Fruit fly (Drosophila melanogaster): ENCODE results near the gene atk.
A peak's percentile ranks its signal among the peaks of the same experiment; 100 is the strongest.

atk gene

DNA sequence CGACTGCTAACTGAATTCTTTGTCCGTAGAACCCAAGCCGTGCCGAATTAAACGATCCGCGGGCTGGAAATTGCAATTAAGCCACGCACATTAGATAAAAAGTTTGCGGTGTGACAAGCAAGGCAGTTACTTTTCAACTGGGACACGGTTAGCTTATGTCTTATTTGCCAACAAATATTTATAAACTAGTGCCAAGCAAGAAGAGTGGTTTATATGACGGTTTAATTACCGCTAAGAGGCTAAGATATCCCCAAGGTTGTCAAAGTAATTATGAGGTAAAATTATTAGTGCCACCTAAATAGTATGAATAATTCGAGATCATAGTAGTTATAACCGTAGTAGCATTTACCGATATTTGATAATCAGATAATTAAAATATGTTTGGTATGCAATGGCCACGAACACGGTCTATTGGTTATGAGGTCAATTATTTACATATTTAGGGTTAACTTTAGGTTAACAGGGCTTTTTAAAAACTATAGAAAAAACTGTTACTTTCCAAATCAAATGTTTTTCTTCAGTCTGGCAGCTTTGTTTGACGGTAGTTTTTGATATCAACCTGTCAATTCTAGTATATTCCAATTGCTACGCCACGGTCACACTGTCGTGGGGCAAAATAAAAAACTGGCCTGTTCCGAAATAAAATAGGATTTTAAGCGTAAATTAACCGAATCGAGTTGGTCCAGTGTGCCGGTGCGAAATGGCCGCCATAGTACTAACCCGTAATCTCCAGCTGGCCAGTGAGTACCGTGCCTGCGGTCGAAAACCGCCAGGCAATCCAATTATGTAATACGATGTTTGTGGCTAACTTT, 30.3 kb upstream of the atk start, which contains the start of gene ZnT77C (continued):
- TF ChIP-seq Fer3 (tag; optimal IDR thresholded peaks at IDR 0.05) (no peak), Med (GFP tag) (peak; percentile 32), fd64A (GFP tag; optimal IDR thresholded peaks at IDR 0.05) (no peak), cg (GFP tag; optimal IDR thresholded peaks at IDR 0.05) (no peak), CG6175 (GFP tag; IDR thresholded peaks at IDR 0.05) (no peak), schlank (tag; optimal IDR thresholded peaks at IDR 0.05) (no peak), Eip74EF (GFP tag; optimal IDR thresholded peaks at IDR 0.05) (no peak), Bgb (GFP tag; IDR thresholded peaks at IDR 0.05; ENCODE audit: partially characterized antibody) (no peak), Drgx (GFP tag; IDR thresholded peaks at IDR 0.05) (no peak), CG6254 (GFP tag; optimal IDR thresholded peaks at IDR 0.05) (no peak), Hmx (GFP tag; optimal IDR thresholded peaks at IDR 0.05) (no peak), Mrtf (GFP tag; IDR thresholded peaks at IDR 0.05) (no peak), ewg (GFP tag; optimal IDR thresholded peaks at IDR 0.05) (no peak), CG3163 (GFP tag; optimal IDR thresholded peaks at IDR 0.05) (no peak), CG10267 (tag; optimal IDR thresholded peaks at IDR 0.05) (peak; percentile 33), mirr (GFP tag; optimal IDR thresholded peaks at IDR 0.05) (no peak), onecut (GFP tag; IDR thresholded peaks at IDR 0.05) (no peak), grn (GFP tag; optimal IDR thresholded peaks at IDR 0.05) (no peak), CG3407 (GFP tag; optimal IDR thresholded peaks at IDR 0.05) (no peak), CG32767 (GFP tag; IDR thresholded peaks at IDR 0.05) (no peak), CG6813 (GFP tag; optimal IDR thresholded peaks at IDR 0.05) (no peak), Sox100B (GFP tag; optimal IDR thresholded peaks at IDR 0.05) (no peak), CG8388 (GFP tag; optimal IDR thresholded peaks at IDR 0.05) (no peak), gt (GFP tag; IDR thresholded peaks at IDR 0.05) (no peak), gcm2 (GFP tag; optimal IDR thresholded peaks at IDR 0.05) (no peak), CG4730 (GFP tag; IDR thresholded peaks at IDR 0.05) (no peak), ato (GFP tag; IDR thresholded peaks at IDR 0.05; ENCODE audit: partially characterized antibody) (no peak), CG31365 (tag; optimal IDR thresholded peaks at IDR 0.05) (no peak), CG7786 (GFP tag; optimal IDR thresholded peaks at IDR 0.05) (no peak), bigmax (GFP tag; optimal IDR thresholded peaks at IDR 0.05) (peak; percentile 56), HLH3B (GFP tag; IDR thresholded peaks at IDR 0.05) (no peak), ERR (GFP tag; optimal IDR thresholded peaks at IDR 0.05) (no peak), sd (tag; optimal IDR thresholded peaks at IDR 0.05) (no peak), shn (GFP tag; optimal IDR thresholded peaks at IDR 0.05) (no peak), CG30020 (tag; optimal IDR thresholded peaks at IDR 0.05) (peak; percentile 4), CG2889 (GFP tag; IDR thresholded peaks at IDR 0.05) (no peak), Elba2 (GFP tag; optimal IDR thresholded peaks at IDR 0.05) (no peak), CG2129 (GFP tag; IDR thresholded peaks at IDR 0.05; ENCODE audit: partially characterized antibody) (no peak), CG8281 (tag; optimal IDR thresholded peaks at IDR 0.05) (peak; percentile 90), kay (GFP tag; optimal IDR thresholded peaks at IDR 0.05) (no peak), CG32532 (GFP tag; IDR thresholded peaks at IDR 0.05) (no peak), CG2116 (GFP tag; optimal IDR thresholded peaks at IDR 0.05) (peak; percentile 44), CG7556 (GFP tag; optimal IDR thresholded peaks at IDR 0.05) (no peak), CG33557 (GFP tag; optimal IDR thresholded peaks at IDR 0.05) (no peak), hth (optimal IDR thresholded peaks at IDR 0.05) (no peak), Lpt (GFP tag; optimal IDR thresholded peaks at IDR 0.05) (no peak), HLHmδ (GFP tag; optimal IDR thresholded peaks at IDR 0.05) (no peak), Dp (GFP tag; optimal IDR thresholded peaks at IDR 0.05) (peak; percentile 54), CG31388 (GFP tag; optimal IDR thresholded peaks at IDR 0.05) (no peak), CG12299 (tag; optimal IDR thresholded peaks at IDR 0.05) (no peak)
